Fruit fly (Drosophila melanogaster) whole organism, embryonic: Measurements from ENCODE around the gene CG8236.

ENCODE experiments used
- Atf3 ChIP-seq: fragments of 200-800 bp; sonication (Bioruptor generic); optimal IDR thresholded peaks from 3 replicates; lab custom pipeline; 2016; ENCODE audit warnings: missing biosample characterization, missing genetic modification characterization
- B-H2 ChIP-seq: fragments of 200-800 bp; sonication (Bioruptor generic); optimal IDR thresholded peaks from 2 replicates; lab custom pipeline; 2018; ENCODE audit warnings: missing biosample characterization, mild to moderate bottlenecking, missing genetic modification characterization
- Bdp1 ChIP-seq: fragments of 200-800 bp; sonication (Bioruptor generic); optimal IDR thresholded peaks from 3 replicates; lab custom pipeline; 2016; ENCODE audit warnings: missing biosample characterization, missing genetic modification characterization
- Bteb2 ChIP-seq: fragments of 200-800 bp; sonication (Bioruptor generic); optimal IDR thresholded peaks from 2 replicates; lab custom pipeline; 2016; ENCODE audit warnings: missing biosample characterization, missing genetic modification characterization
- CG10321 ChIP-seq: fragments of 200-800 bp; sonication (Bioruptor generic); IDR thresholded peaks from 2 replicates; pipeline ENCODE4 v1.3.6; 2022; ENCODE audit warnings: missing biosample characterization, missing genetic modification characterization
- CG10654 ChIP-seq: fragments of 200-800 bp; sonication (Bioruptor generic); optimal IDR thresholded peaks from 2 replicates; lab custom pipeline; 2016; ENCODE audit warnings: missing biosample characterization, missing genetic modification characterization
- CG11456 ChIP-seq: fragments of 200-800 bp; sonication (Bioruptor generic); IDR thresholded peaks from 3 replicates; pipeline ENCODE4 v1.3.6; 2022; ENCODE audit warnings: missing biosample characterization, missing genetic modification characterization
- CG12236 ChIP-seq: fragments of 200-800 bp; sonication (Bioruptor generic); optimal IDR thresholded peaks from 2 replicates; lab custom pipeline; 2016; ENCODE audit warnings: missing biosample characterization, missing genetic modification characterization
- CG12391 ChIP-seq: fragments of 200-800 bp; sonication (Bioruptor generic); optimal IDR thresholded peaks from 3 replicates; lab custom pipeline; 2018; ENCODE audit warnings: missing biosample characterization, mild to moderate bottlenecking, missing genetic modification characterization, moderate library complexity
- CG13123 ChIP-seq: fragments of 200-800 bp; sonication (Bioruptor generic); optimal IDR thresholded peaks from 2 replicates; lab custom pipeline; 2016; ENCODE audit warnings: missing biosample characterization, missing genetic modification characterization
- CG13624 ChIP-seq: fragments of 200-800 bp; sonication (Bioruptor generic); optimal IDR thresholded peaks from 2 replicates; lab custom pipeline; 2016; ENCODE audit warnings: missing biosample characterization, missing genetic modification characterization
- CG14441 ChIP-seq: fragments of 200-800 bp; sonication (Bioruptor generic); IDR thresholded peaks from 2 replicates; pipeline ENCODE4 v1.3.6; 2022; ENCODE audit warnings: missing biosample characterization, missing genetic modification characterization
- CG15073 ChIP-seq: fragments of 200-800 bp; sonication (Bioruptor generic); optimal IDR thresholded peaks from 2 replicates; lab custom pipeline; 2016; ENCODE audit warnings: missing biosample characterization, missing genetic modification characterization
- CG15269 ChIP-seq: fragments of 200-800 bp; sonication (Bioruptor generic); optimal IDR thresholded peaks from 2 replicates; lab custom pipeline; 2018; ENCODE audit warnings: missing biosample characterization, mild to moderate bottlenecking, missing genetic modification characterization, moderate library complexity
- CG16815 ChIP-seq: fragments of 200-800 bp; sonication (Bioruptor generic); optimal IDR thresholded peaks from 3 replicates; lab custom pipeline; 2017; ENCODE audit warnings: missing biosample characterization, mild to moderate bottlenecking, missing genetic modification characterization
- CG2199 ChIP-seq: fragments of 200-800 bp; sonication (Bioruptor generic); IDR thresholded peaks from 3 replicates; pipeline ENCODE4 v1.3.6; 2022; ENCODE audit warnings: missing biosample characterization, missing genetic modification characterization
- CG30431 ChIP-seq: fragments of 200-800 bp; sonication (Bioruptor generic); optimal IDR thresholded peaks from 2 replicates; lab custom pipeline; 2017; ENCODE audit warnings: missing biosample characterization, missing genetic modification characterization
- CG33213 ChIP-seq: fragments of 200-800 bp; sonication (Bioruptor generic); optimal IDR thresholded peaks from 3 replicates; lab custom pipeline; 2016; ENCODE audit warnings: missing biosample characterization, missing genetic modification characterization
- CG3407 ChIP-seq: fragments of 200-800 bp; sonication (Bioruptor generic); optimal IDR thresholded peaks from 2 replicates; lab custom pipeline; 2018; ENCODE audit warnings: missing biosample characterization, mild to moderate bottlenecking, missing genetic modification characterization
- CG3838 ChIP-seq: fragments of 200-800 bp; sonication (Bioruptor generic); optimal IDR thresholded peaks from 3 replicates; lab custom pipeline; 2016; ENCODE audit warnings: missing biosample characterization, missing genetic modification characterization
- CG3995 ChIP-seq: fragments of 200-800 bp; sonication (Bioruptor generic); optimal IDR thresholded peaks from 3 replicates; lab custom pipeline; 2016; ENCODE audit warnings: missing biosample characterization, missing genetic modification characterization
- CG42726 ChIP-seq: fragments of 200-800 bp; sonication (Bioruptor generic); IDR thresholded peaks from 2 replicates; pipeline ENCODE4 v1.3.6; 2022; ENCODE audit warnings: missing biosample characterization, missing genetic modification characterization; ENCODE audit not compliant: partially characterized antibody
- CG4282 ChIP-seq: fragments of 200-800 bp; sonication (Bioruptor generic); optimal IDR thresholded peaks from 2 replicates; lab custom pipeline; 2016; ENCODE audit warnings: missing biosample characterization, missing genetic modification characterization
- CG43689 ChIP-seq: fragments of 200-800 bp; sonication (Bioruptor generic); IDR thresholded peaks from 2 replicates; pipeline ENCODE4 v1.3.6; 2022; ENCODE audit warnings: missing biosample characterization, missing genetic modification characterization
- CG7357 ChIP-seq: fragments of 200-800 bp; sonication (Bioruptor generic); IDR thresholded peaks from 3 replicates; pipeline ENCODE4 v1.3.6; 2022; ENCODE audit warnings: missing biosample characterization, missing genetic modification characterization
- CG9817 ChIP-seq: fragments of 200-800 bp; sonication (Bioruptor generic); optimal IDR thresholded peaks from 2 replicates; lab custom pipeline; 2018; ENCODE audit warnings: missing biosample characterization, mild to moderate bottlenecking, missing genetic modification characterization, moderate library complexity
- Dek ChIP-seq: fragments of 200-800 bp; sonication (Bioruptor generic); optimal IDR thresholded peaks from 3 replicates; lab custom pipeline; 2019; ENCODE audit warnings: missing biosample characterization, mild to moderate bottlenecking, missing genetic modification characterization, moderate library complexity
- Dfd ChIP-seq, 2 experiments: fragments of >200 bp; optimal IDR thresholded peaks; 2 replicates each; lab custom pipeline; 2017; ENCODE audit warnings: missing biosample characterization in 2 of 2, missing genetic modification characterization in 2 of 2
- Elba2 ChIP-seq: fragments of 200-800 bp; sonication (Bioruptor generic); optimal IDR thresholded peaks from 3 replicates; lab custom pipeline; 2016; ENCODE audit warnings: missing biosample characterization, missing genetic modification characterization
- Fer1 ChIP-seq: fragments of 200-800 bp; sonication (Bioruptor generic); optimal IDR thresholded peaks from 2 replicates; lab custom pipeline; 2017; ENCODE audit warnings: missing biosample characterization, mild to moderate bottlenecking, missing genetic modification characterization
- H15 ChIP-seq: fragments of 200-800 bp; sonication (Bioruptor generic); IDR thresholded peaks from 3 replicates; pipeline ENCODE4 v1.3.6; 2022; ENCODE audit warnings: missing biosample characterization, missing genetic modification characterization
- HHEX ChIP-seq: fragments of 200-800 bp; sonication (Bioruptor generic); optimal IDR thresholded peaks from 3 replicates; lab custom pipeline; 2017; ENCODE audit warnings: missing biosample characterization, mild to moderate bottlenecking, missing genetic modification characterization, missing genetic modification reagents
- HmgD ChIP-seq: fragments of 200-800 bp; sonication (Bioruptor generic); optimal IDR thresholded peaks from 3 replicates; lab custom pipeline; 2016; ENCODE audit warnings: missing biosample characterization, missing genetic modification characterization
- Poxn ChIP-seq: fragments of 200-800 bp; sonication (Bioruptor generic); IDR thresholded peaks from 2 replicates; pipeline ENCODE4 v1.3.6; 2022; ENCODE audit warnings: missing biosample characterization, missing genetic modification characterization
- Ssrp ChIP-seq: fragments of 200-800 bp; sonication (Bioruptor generic); optimal IDR thresholded peaks from 2 replicates; lab custom pipeline; 2018; ENCODE audit warnings: missing biosample characterization, mild to moderate bottlenecking, missing genetic modification characterization, moderate library complexity
- aop ChIP-seq: fragments of 200-800 bp; sonication (Bioruptor generic); IDR thresholded peaks from 2 replicates; pipeline ENCODE4 v1.3.6; 2022; ENCODE audit warnings: missing biosample characterization, missing genetic modification characterization
- ato ChIP-seq: fragments of 200-800 bp; sonication (Bioruptor generic); IDR thresholded peaks from 2 replicates; pipeline ENCODE4 v1.3.6; 2022; ENCODE audit warnings: missing biosample characterization, missing genetic modification characterization; ENCODE audit not compliant: partially characterized antibody
- ci ChIP-seq: fragments of 200-800 bp; sonication (Bioruptor generic); IDR thresholded peaks from 3 replicates; pipeline ENCODE4 v1.3.6; 2022; ENCODE audit warnings: missing biosample characterization, missing genetic modification characterization
- croc ChIP-seq: fragments of 200-800 bp; sonication (Bioruptor generic); conservative IDR thresholded peaks from 3 replicates; pipeline ENCODE4 v1.3.6; 2022; ENCODE audit warnings: missing biosample characterization, missing genetic modification characterization
- dmrt99B ChIP-seq: fragments of 200-800 bp; sonication (Bioruptor generic); optimal IDR thresholded peaks from 2 replicates; lab custom pipeline; 2018; ENCODE audit warnings: missing biosample characterization, mild to moderate bottlenecking, missing genetic modification characterization, moderate library complexity
- gce ChIP-seq: fragments of 200-800 bp; sonication (Bioruptor generic); IDR thresholded peaks from 3 replicates; pipeline ENCODE4 v1.3.6; 2022; ENCODE audit warnings: missing biosample characterization, missing genetic modification characterization
- h ChIP-seq: fragments of >200 bp; optimal IDR thresholded peaks from 2 replicates; lab custom pipeline; 2017
- her ChIP-seq: fragments of 200-800 bp; sonication (Bioruptor generic); optimal IDR thresholded peaks from 2 replicates; lab custom pipeline; 2016; ENCODE audit warnings: missing biosample characterization, missing genetic modification characterization
- mirr ChIP-seq: fragments of 200-800 bp; sonication (Bioruptor generic); optimal IDR thresholded peaks from 3 replicates; lab custom pipeline; 2018; ENCODE audit warnings: missing biosample characterization, mild to moderate bottlenecking, missing genetic modification characterization
- nau ChIP-seq: fragments of 200-800 bp; sonication (Bioruptor generic); optimal IDR thresholded peaks from 3 replicates; lab custom pipeline; 2017; ENCODE audit warnings: missing biosample characterization, mild to moderate bottlenecking, missing genetic modification characterization, missing genetic modification reagents
- nerfin-2 ChIP-seq: fragments of 200-800 bp; sonication (Bioruptor generic); IDR thresholded peaks from 2 replicates; pipeline ENCODE4 v1.3.6; 2022; ENCODE audit warnings: missing biosample characterization, missing genetic modification characterization; ENCODE audit not compliant: partially characterized antibody
- pfk ChIP-seq: fragments of 200-800 bp; sonication (Bioruptor generic); optimal IDR thresholded peaks from 2 replicates; lab custom pipeline; 2018; ENCODE audit warnings: missing biosample characterization, mild to moderate bottlenecking, missing genetic modification characterization, moderate library complexity
- run ChIP-seq: fragments of 200-800 bp; sonication (Bioruptor generic); optimal IDR thresholded peaks from 3 replicates; lab custom pipeline; 2018; ENCODE audit warnings: missing biosample characterization, mild to moderate bottlenecking, missing genetic modification characterization
- stc ChIP-seq: fragments of 200-800 bp; sonication (Bioruptor generic); IDR thresholded peaks from 2 replicates; pipeline ENCODE4 v1.3.6; 2022; ENCODE audit warnings: missing biosample characterization, missing genetic modification characterization
- tx ChIP-seq: fragments of 200-800 bp; sonication (Bioruptor generic); optimal IDR thresholded peaks from 2 replicates; lab custom pipeline; 2016; ENCODE audit warnings: missing biosample characterization, missing genetic modification characterization
- vnd ChIP-seq: fragments of 200-800 bp; sonication (Bioruptor generic); IDR thresholded peaks from 3 replicates; pipeline ENCODE4 v1.3.6; 2022; ENCODE audit warnings: missing biosample characterization, missing genetic modification characterization; ENCODE audit not compliant: partially characterized antibody

Gene CG8236

dm6 chr3R:8811323-8811936, 42.2 kb downstream of the CG8236 start (continued):
- TF ChIP-seq CG10321 (GFP tag; lab: Robert Waterston, UW): peak; percentile 85
- peak; percentile 98 for TF ChIP-seq HmgD (GFP tag; lab: Kevin White, UChicago)
- peak; percentile 86 for TF ChIP-seq CG15073 (GFP tag; lab: Kevin White, UChicago)
- peak; percentile 97 for TF ChIP-seq CG30431 (GFP tag; lab: Kevin White, UChicago)
- peak; percentile 94 for TF ChIP-seq CG7357 (GFP tag; lab: Robert Waterston, UW)
- peak; percentile 99 for TF ChIP-seq Bteb2 (GFP tag; lab: Kevin White, UChicago)
- peak; percentile 99 for TF ChIP-seq CG14441
- peak; percentile 99 for TF ChIP-seq Dek (tag; lab: Kevin White, UChicago)
- no peak for TF ChIP-seq Dfd (GFP tag; optimal IDR thresholded peaks at IDR 0.05; lab: Kevin White, UChicago)
- TF ChIP-seq CG11456 (GFP tag; lab: Robert Waterston, UW): peak; percentile 99
- TF ChIP-seq CG43689: peak; percentile 97
- TF ChIP-seq Poxn: peak; percentile 98
- TF ChIP-seq nau (GFP tag; lab: Kevin White, UChicago): peak; percentile 99
- TF ChIP-seq h (lab: Kevin White, UChicago): no peak
- peak; percentile 99 for TF ChIP-seq CG9817 (tag; lab: Kevin White, UChicago)
- TF ChIP-seq CG10654 (GFP tag; lab: Kevin White, UChicago): peak; percentile 98
- peak; percentile 98 for TF ChIP-seq run (tag; lab: Kevin White, UChicago)
- 0 out of 2 replicates have a peak, but pooled peaks have one; percentile 26 for TF ChIP-seq CG42726 (GFP tag; lab: Robert Waterston, UW)
- peak; percentile 45 for TF ChIP-seq pfk (GFP tag; lab: Kevin White, UChicago)
- TF ChIP-seq CG12391: peak; percentile 99
- TF ChIP-seq Elba2 (GFP tag; lab: Kevin White, UChicago): peak; percentile 81
- TF ChIP-seq B-H2 (GFP tag; lab: Kevin White, UChicago): peak; percentile 96
- peak; percentile 96 for TF ChIP-seq her (GFP tag; lab: Kevin White, UChicago)
- TF ChIP-seq Ssrp (tag; lab: Kevin White, UChicago): peak; percentile 99
- TF ChIP-seq dmrt99B (tag; lab: Kevin White, UChicago): peak; percentile 100
- TF ChIP-seq CG16815: peak; percentile 99
- TF ChIP-seq CG4282: peak; percentile 97
- peak; percentile 97 for TF ChIP-seq CG13123 (GFP tag; lab: Kevin White, UChicago)
- TF ChIP-seq CG13624: peak; percentile 99
- peak; percentile 98 for TF ChIP-seq Atf3 (GFP tag; lab: Kevin White, UChicago)
- TF ChIP-seq mirr: peak; percentile 98
- TF ChIP-seq CG3838: peak; percentile 95
- TF ChIP-seq HHEX (GFP tag; lab: Kevin White, UChicago): peak; percentile 99
- TF ChIP-seq CG3407 (GFP tag; lab: Kevin White, UChicago): peak; percentile 95
- TF ChIP-seq CG3995 (GFP tag; lab: Kevin White, UChicago): peak; percentile 88
- TF ChIP-seq tx (GFP tag; lab: Kevin White, UChicago): peak; percentile 98
- TF ChIP-seq CG12236 (GFP tag; lab: Kevin White, UChicago): peak; percentile 98
- TF ChIP-seq vnd (GFP tag; lab: Robert Waterston, UW): no peak
- TF ChIP-seq H15 (GFP tag; lab: Robert Waterston, UW): peak; percentile 98
- peak; percentile 98 for TF ChIP-seq CG2199 (GFP tag; lab: Robert Waterston, UW)
- TF ChIP-seq aop: peak; percentile 92
- peak; percentile 98 for TF ChIP-seq stc (GFP tag; lab: Robert Waterston, UW)
- TF ChIP-seq gce (GFP tag; lab: Robert Waterston, UW): peak; percentile 98
- no peak; the same call in 1 of the 2 replicates for TF ChIP-seq nerfin-2 (GFP tag; lab: Robert Waterston, UW)
- peak; percentile 96 for TF ChIP-seq croc
- peak; percentile 99 for TF ChIP-seq Fer1 (GFP tag; lab: Kevin White, UChicago)
- TF ChIP-seq ci (GFP tag; lab: Robert Waterston, UW): peak; percentile 99
- TF ChIP-seq CG15269 (tag; lab: Kevin White, UChicago): peak; percentile 99
- TF ChIP-seq Bdp1: peak; percentile 94
- peak; percentile 15; the same call in 1 of the 2 replicates for TF ChIP-seq ato (GFP tag; lab: Robert Waterston, UW)
- peak; percentile 99 for TF ChIP-seq CG33213
